Fruit fly (Drosophila melanogaster) whole organism, embryonic: ENCODE measurements around the gene Cp7Fa.

Source experiments
- Bteb2 ChIP-seq: fragments of 200-800 bp; sonication (Bioruptor generic); optimal IDR thresholded peaks from 2 replicates; lab custom pipeline; 2016; ENCODE audit warnings: missing biosample characterization, missing genetic modification characterization
- C15 ChIP-seq: fragments of 200-800 bp; sonication (Bioruptor generic); IDR thresholded peaks from 3 replicates; pipeline ENCODE4 v1.3.6; 2022; ENCODE audit warnings: missing biosample characterization, missing genetic modification characterization
- CG11085 ChIP-seq: fragments of 200-800 bp; sonication (Bioruptor generic); IDR thresholded peaks from 2 replicates; pipeline ENCODE4 v1.3.6; 2022; ENCODE audit warnings: missing biosample characterization, missing genetic modification characterization
- CG12769 ChIP-seq: fragments of 200-800 bp; sonication (Bioruptor generic); optimal IDR thresholded peaks from 2 replicates; lab custom pipeline; 2019; ENCODE audit warnings: missing biosample characterization, mild to moderate bottlenecking, missing genetic modification characterization, moderate library complexity
- CG13775 ChIP-seq: fragments of 200-800 bp; sonication (Bioruptor generic); optimal IDR thresholded peaks from 3 replicates; lab custom pipeline; 2017; ENCODE audit warnings: missing biosample characterization, mild to moderate bottlenecking, missing genetic modification characterization
- CG14860 ChIP-seq: fragments of 200-800 bp; sonication (Bioruptor generic); IDR thresholded peaks from 3 replicates; pipeline ENCODE4 v1.3.6; 2022; ENCODE audit warnings: missing biosample characterization, missing genetic modification characterization; ENCODE audit not compliant: partially characterized antibody
- CG16813 ChIP-seq: fragments of 200-800 bp; sonication (Bioruptor generic); IDR thresholded peaks from 3 replicates; pipeline ENCODE4 v1.3.6; 2022; ENCODE audit warnings: missing biosample characterization, missing genetic modification characterization; ENCODE audit not compliant: partially characterized antibody
- CG1792 ChIP-seq: fragments of 200-800 bp; sonication (Bioruptor generic); optimal IDR thresholded peaks from 2 replicates; lab custom pipeline; 2016; ENCODE audit warnings: missing biosample characterization, missing genetic modification characterization
- CG3065 ChIP-seq: fragments of 200-800 bp; sonication (Bioruptor generic); optimal IDR thresholded peaks from 2 replicates; lab custom pipeline; 2016; ENCODE audit warnings: missing biosample characterization, missing genetic modification characterization
- CG3847 ChIP-seq: fragments of 200-800 bp; sonication (Bioruptor generic); IDR thresholded peaks from 2 replicates; pipeline ENCODE4 v1.3.6; 2022; ENCODE audit warnings: missing biosample characterization, missing genetic modification characterization
- CG8924 ChIP-seq: fragments of 200-800 bp; optimal IDR thresholded peaks from 3 replicates; lab custom pipeline; 2019; ENCODE audit warnings: missing biosample characterization, mild to moderate bottlenecking, missing genetic modification characterization, moderate library complexity
- CG9797 ChIP-seq: fragments of 200-800 bp; sonication (Bioruptor generic); optimal IDR thresholded peaks from 3 replicates; lab custom pipeline; 2018; ENCODE audit warnings: missing biosample characterization, mild to moderate bottlenecking, missing genetic modification characterization
- Chrac-16 ChIP-seq: fragments of 200-800 bp; sonication (Bioruptor generic); optimal IDR thresholded peaks from 3 replicates; lab custom pipeline; 2016; ENCODE audit warnings: missing biosample characterization, missing genetic modification characterization
- CrebB ChIP-seq: fragments of 200-800 bp; sonication (Bioruptor generic); optimal IDR thresholded peaks from 3 replicates; lab custom pipeline; 2018; ENCODE audit warnings: missing biosample characterization, mild to moderate bottlenecking, missing genetic modification characterization
- ERR ChIP-seq: fragments of 200-800 bp; sonication (Bioruptor generic); optimal IDR thresholded peaks from 2 replicates; lab custom pipeline; 2016; ENCODE audit warnings: missing biosample characterization, missing genetic modification characterization
- Eip74EF ChIP-seq, 2 experiments: fragments of 200-800 bp in 1 of 2; fragments of >200 bp in 1 of 2; sonication (Bioruptor generic) in 1 of 2; optimal IDR thresholded peaks; 2 replicates each; lab custom pipeline; 2017 to 2019; ENCODE audit warnings: missing biosample characterization in 2 of 2, missing genetic modification characterization in 2 of 2, mild to moderate bottlenecking in 1 of 2, moderate library complexity in 1 of 2
- Fer1 ChIP-seq: fragments of 200-800 bp; sonication (Bioruptor generic); optimal IDR thresholded peaks from 2 replicates; lab custom pipeline; 2017; ENCODE audit warnings: missing biosample characterization, mild to moderate bottlenecking, missing genetic modification characterization
- Gug ChIP-seq: fragments of 200-800 bp; sonication (Bioruptor generic); IDR thresholded peaks from 4 replicates; pipeline ENCODE4 v1.3.6; 2022; ENCODE audit warnings: missing biosample characterization, missing genetic modification characterization
- HHEX ChIP-seq: fragments of 200-800 bp; sonication (Bioruptor generic); optimal IDR thresholded peaks from 3 replicates; lab custom pipeline; 2017; ENCODE audit warnings: missing biosample characterization, mild to moderate bottlenecking, missing genetic modification characterization, missing genetic modification reagents
- PHDP ChIP-seq: fragments of 200-800 bp; sonication (Bioruptor generic); optimal IDR thresholded peaks from 3 replicates; lab custom pipeline; 2018; ENCODE audit warnings: missing biosample characterization, mild to moderate bottlenecking, missing genetic modification characterization, moderate library complexity
- Rx ChIP-seq: fragments of 200-800 bp; sonication (Bioruptor generic); IDR thresholded peaks from 2 replicates; pipeline ENCODE4 v1.3.6; 2022; ENCODE audit warnings: missing biosample characterization, missing genetic modification characterization
- Sox102F ChIP-seq: fragments of 200-800 bp; sonication (Bioruptor generic); optimal IDR thresholded peaks from 2 replicates; lab custom pipeline; 2018; ENCODE audit warnings: missing biosample characterization, mild to moderate bottlenecking, missing genetic modification characterization, moderate library complexity
- Spps ChIP-seq: fragments of 200-800 bp; sonication (Bioruptor generic); optimal IDR thresholded peaks from 2 replicates; lab custom pipeline; 2018; ENCODE audit warnings: missing biosample characterization, mild to moderate bottlenecking, missing genetic modification characterization
- Sry-δ ChIP-seq: fragments of 200-800 bp; sonication (Bioruptor generic); optimal IDR thresholded peaks from 2 replicates; lab custom pipeline; 2016; ENCODE audit warnings: missing biosample characterization, missing genetic modification characterization
- Tbp ChIP-seq: fragments of >200 bp; optimal IDR thresholded peaks from 2 replicates; lab custom pipeline; 2018; ENCODE audit warnings: missing biosample characterization, missing genetic modification characterization
- YL-1 ChIP-seq: fragments of 200-800 bp; sonication (Bioruptor generic); optimal IDR thresholded peaks from 3 replicates; lab custom pipeline; 2017; ENCODE audit warnings: missing biosample characterization, mild to moderate bottlenecking, missing genetic modification characterization
- az2 ChIP-seq: fragments of 200-800 bp; sonication (Bioruptor generic); optimal IDR thresholded peaks from 3 replicates; lab custom pipeline; 2016; ENCODE audit warnings: missing biosample characterization, missing genetic modification characterization
- cg ChIP-seq: fragments of 200-800 bp; sonication (Bioruptor generic); optimal IDR thresholded peaks from 3 replicates; lab custom pipeline; 2019; ENCODE audit warnings: missing biosample characterization, mild to moderate bottlenecking, missing genetic modification characterization, moderate library complexity
- crp ChIP-seq, 2 experiments: fragments of 200-800 bp; sonication (Bioruptor generic); optimal IDR thresholded peaks; 2 replicates in 1 of 2; 3 replicates in 1 of 2; lab custom pipeline; 2017; ENCODE audit warnings: missing biosample characterization in 2 of 2, missing genetic modification characterization in 2 of 2, mild to moderate bottlenecking in 1 of 2, moderate library complexity in 1 of 2
- emc ChIP-seq: fragments of 200-800 bp; sonication (Bioruptor generic); optimal IDR thresholded peaks from 2 replicates; lab custom pipeline; 2016; ENCODE audit warnings: missing biosample characterization, missing genetic modification characterization
- en ChIP-seq: fragments of 200-800 bp; sonication (Bioruptor generic); optimal IDR thresholded peaks from 2 replicates; lab custom pipeline; 2016; ENCODE audit warnings: missing biosample characterization, missing genetic modification characterization
- eyg ChIP-seq: fragments of 200-800 bp; sonication (Bioruptor generic); optimal IDR thresholded peaks from 3 replicates; lab custom pipeline; 2016; ENCODE audit warnings: missing biosample characterization, missing genetic modification characterization
- gcm2 ChIP-seq: fragments of 200-800 bp; sonication (Bioruptor generic); optimal IDR thresholded peaks from 2 replicates; lab custom pipeline; 2016; ENCODE audit warnings: missing biosample characterization, missing genetic modification characterization
- ham ChIP-seq: fragments of 200-800 bp; sonication (Bioruptor generic); IDR thresholded peaks from 2 replicates; pipeline ENCODE4 v1.3.6; 2022; ENCODE audit warnings: missing biosample characterization, missing genetic modification characterization
- hb ChIP-seq: fragments of 200-800 bp; sonication (Bioruptor generic); IDR thresholded peaks from 3 replicates; pipeline ENCODE4 v1.3.6; 2022; ENCODE audit warnings: missing biosample characterization, missing genetic modification characterization; ENCODE audit not compliant: partially characterized antibody
- hth ChIP-seq: fragments of >200 bp; optimal IDR thresholded peaks from 2 replicates; lab custom pipeline; 2017; ENCODE audit warnings: inconsistent platforms
- lab ChIP-seq: fragments of 200-800 bp; sonication (Bioruptor generic); optimal IDR thresholded peaks from 3 replicates; lab custom pipeline; 2017; ENCODE audit warnings: missing biosample characterization, missing genetic modification characterization, mild to moderate bottlenecking, moderate library complexity, missing genetic modification reagents
- nmo ChIP-seq: fragments of 200-800 bp; sonication (Bioruptor generic); optimal IDR thresholded peaks from 2 replicates; lab custom pipeline; 2018; ENCODE audit warnings: missing biosample characterization, mild to moderate bottlenecking, missing genetic modification characterization, moderate library complexity
- oc ChIP-seq: fragments of 200-800 bp; sonication (Bioruptor generic); optimal IDR thresholded peaks from 2 replicates; lab custom pipeline; 2018; ENCODE audit warnings: missing biosample characterization, mild to moderate bottlenecking, missing genetic modification characterization, moderate library complexity
- org-1 ChIP-seq: fragments of 200-800 bp; sonication (Bioruptor generic); optimal IDR thresholded peaks from 2 replicates; lab custom pipeline; 2017; ENCODE audit warnings: missing biosample characterization, missing genetic modification characterization
- pb ChIP-seq: fragments of 200-800 bp; sonication (Bioruptor generic); optimal IDR thresholded peaks from 3 replicates; lab custom pipeline; 2016; ENCODE audit warnings: missing biosample characterization, missing genetic modification characterization
- pita ChIP-seq: fragments of 200-800 bp; sonication (Bioruptor generic); optimal IDR thresholded peaks from 2 replicates; lab custom pipeline; 2017; ENCODE audit warnings: missing biosample characterization, mild to moderate bottlenecking, missing genetic modification characterization
- ranshi ChIP-seq: fragments of 200-800 bp; sonication (Bioruptor generic); IDR thresholded peaks from 2 replicates; pipeline ENCODE4 v1.3.6; 2022; ENCODE audit warnings: missing biosample characterization, missing genetic modification characterization
- sc ChIP-seq, 3 experiments: fragments of >200 bp in 2 of 3; fragments of 200-800 bp in 1 of 3; sonication (Bioruptor generic) in 1 of 3; optimal IDR thresholded peaks; 2 replicates in 2 of 3; 3 replicates in 1 of 3; lab custom pipeline; 2017; ENCODE audit warnings: mild to moderate bottlenecking in 1 of 3, missing biosample characterization in 1 of 3, missing genetic modification characterization in 1 of 3, missing genetic modification reagents in 1 of 3
- slbo ChIP-seq: fragments of 200-800 bp; sonication (Bioruptor generic); IDR thresholded peaks from 2 replicates; pipeline ENCODE4 v1.3.6; 2022; ENCODE audit warnings: missing biosample characterization, missing genetic modification characterization
- sr ChIP-seq: fragments of 200-800 bp; sonication (Bioruptor generic); IDR thresholded peaks from 3 replicates; pipeline ENCODE4 v1.3.6; 2022; ENCODE audit warnings: missing biosample characterization, missing genetic modification characterization
- stc ChIP-seq: fragments of 200-800 bp; sonication (Bioruptor generic); IDR thresholded peaks from 2 replicates; pipeline ENCODE4 v1.3.6; 2022; ENCODE audit warnings: missing biosample characterization, missing genetic modification characterization
- tll ChIP-seq, 2 experiments: fragments of 200-800 bp in 1 of 2; fragments of >200 bp in 1 of 2; sonication (Bioruptor generic) in 1 of 2; optimal IDR thresholded peaks; 2 replicates each; lab custom pipeline; 2017 to 2019; ENCODE audit warnings: missing biosample characterization in 2 of 2, missing genetic modification characterization in 2 of 2, mild to moderate bottlenecking in 1 of 2, moderate library complexity in 1 of 2
- zfh2 ChIP-seq: fragments of 200-800 bp; sonication (Bioruptor generic); optimal IDR thresholded peaks from 2 replicates; lab custom pipeline; 2016; ENCODE audit warnings: missing biosample characterization, missing genetic modification characterization

Gene Cp7Fa

DNA sequence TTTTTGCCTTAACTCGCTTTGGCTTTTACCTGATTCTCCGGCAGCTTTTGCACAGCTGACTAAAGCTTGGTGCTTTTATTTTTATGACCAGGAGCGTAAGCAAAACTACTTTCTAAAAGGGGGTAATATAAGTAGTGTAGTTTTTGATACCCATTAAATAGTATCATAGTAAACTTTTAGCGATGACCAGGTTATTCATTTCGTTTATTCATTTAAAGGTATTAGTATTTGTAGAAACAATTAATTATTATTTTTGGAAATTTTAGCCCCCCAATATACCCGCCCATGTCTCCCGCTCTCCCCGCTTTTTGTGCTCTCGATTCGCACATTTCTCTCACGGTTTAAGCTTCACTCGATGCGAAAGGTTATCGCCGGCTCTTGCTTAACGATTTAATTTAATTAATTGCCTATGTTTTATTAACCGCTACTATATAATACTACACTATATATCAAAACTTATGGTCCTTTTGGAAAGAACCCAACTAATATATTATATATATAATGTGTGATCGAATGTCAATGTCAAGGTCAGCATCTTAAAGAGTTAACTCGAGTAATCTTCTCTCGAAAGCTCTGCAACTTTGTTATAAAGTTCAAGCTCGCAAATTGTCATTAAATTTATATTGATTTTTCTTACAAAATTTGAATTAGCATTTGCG, 6.2 kb upstream of the Cp7Fa start, which contains the start of gene Sptr (continued):
- TF ChIP-seq nmo = peak; percentile 83
- TF ChIP-seq CG14860 (GFP tag; lab: Robert Waterston, UW) = no peak
- peak; percentile 82 for TF ChIP-seq Bteb2 (GFP tag; lab: Kevin White, UChicago)
- peak; percentile 43 for TF ChIP-seq YL-1 (GFP tag; lab: Kevin White, UChicago)
- TF ChIP-seq Sry-δ (GFP tag; lab: Kevin White, UChicago) = peak; percentile 26
- peak; percentile 13 for TF ChIP-seq CG3065 (GFP tag; lab: Kevin White, UChicago)
- peak; percentile 60; the same call in 1 of the 2 replicates for TF ChIP-seq ham
- peak; percentile 93 for TF ChIP-seq stc (GFP tag; lab: Robert Waterston, UW)
- peak; percentile 72 for TF ChIP-seq Chrac-16
- TF ChIP-seq lab = peak; percentile 96
- peak; percentile 70 for TF ChIP-seq ERR (GFP tag; lab: Kevin White, UChicago)
- TF ChIP-seq CG11085 (GFP tag; lab: Robert Waterston, UW) = peak; percentile 83
- peak; percentile 82 for TF ChIP-seq Rx
- TF ChIP-seq org-1 (GFP tag; lab: Kevin White, UChicago) = peak; percentile 82
- TF ChIP-seq CG1792 (GFP tag; lab: Kevin White, UChicago) = peak; percentile 58
- TF ChIP-seq slbo (GFP tag; lab: Robert Waterston, UW) = peak; percentile 94
- TF ChIP-seq sr (GFP tag; lab: Robert Waterston, UW) = peak; percentile 44; the same call in 1 of the 3 replicates
- no peak for TF ChIP-seq Tbp (GFP tag; lab: Kevin White, UChicago)
- peak; percentile 73 for TF ChIP-seq az2
- TF ChIP-seq CG13775 = peak; percentile 80
- peak; percentile 64 for TF ChIP-seq oc
- TF ChIP-seq hth (lab: Kevin White, UChicago) = no peak
- TF ChIP-seq pita (GFP tag; lab: Kevin White, UChicago) = no peak
- peak; percentile 90 for TF ChIP-seq HHEX (GFP tag; lab: Kevin White, UChicago)
- TF ChIP-seq Spps (tag; lab: Kevin White, UChicago) = peak; percentile 3
- TF ChIP-seq CG12769 = peak; percentile 89
- TF ChIP-seq PHDP = peak; percentile 93
- no peak for TF ChIP-seq CG16813 (GFP tag; lab: Robert Waterston, UW)
- TF ChIP-seq crp (GFP tag; optimal IDR thresholded peaks at IDR 0.05; lab: Kevin White, UChicago) = peak in 1 of 2 experiments; percentile 69
- TF ChIP-seq CG8924 (tag; lab: Kevin White, UChicago) = peak; percentile 90
- TF ChIP-seq CrebB (tag; lab: Kevin White, UChicago) = peak; percentile 88
- peak in 1 of 2 experiments; percentile 82 for TF ChIP-seq Eip74EF (GFP tag; optimal IDR thresholded peaks at IDR 0.05; lab: Kevin White, UChicago)
- TF ChIP-seq Gug (GFP tag; lab: Robert Waterston, UW) = peak; percentile 76; the same call in 3 of the 4 replicates
- no peak for TF ChIP-seq tll (GFP tag; optimal IDR thresholded peaks at IDR 0.05; lab: Kevin White, UChicago)
- peak; percentile 84 for TF ChIP-seq zfh2 (GFP tag; lab: Kevin White, UChicago)
- TF ChIP-seq Fer1 (GFP tag; lab: Kevin White, UChicago) = peak; percentile 95
- no peak for TF ChIP-seq cg
- no peak for TF ChIP-seq hb
- TF ChIP-seq eyg = peak; percentile 67
- peak; percentile 86 for TF ChIP-seq Sox102F
- TF ChIP-seq CG9797 (GFP tag; lab: Kevin White, UChicago) = no peak
- peak; percentile 25 for TF ChIP-seq pb (GFP tag; lab: Kevin White, UChicago)
- TF ChIP-seq en (GFP tag; lab: Kevin White, UChicago) = peak; percentile 22
- TF ChIP-seq CG3847 (GFP tag; lab: Robert Waterston, UW) = peak; percentile 92
- TF ChIP-seq gcm2 (GFP tag; lab: Kevin White, UChicago) = no peak
- TF ChIP-seq emc = peak; percentile 61
- no peak for TF ChIP-seq sc (optimal IDR thresholded peaks at IDR 0.05; lab: Kevin White, UChicago)
- TF ChIP-seq sc (GFP tag; optimal IDR thresholded peaks at IDR 0.05; lab: Kevin White, UChicago) = peak; percentile 28
- TF ChIP-seq ranshi (GFP tag; lab: Robert Waterston, UW) = peak; percentile 89
- peak; percentile 79; the same call in 2 of the 3 replicates for TF ChIP-seq C15 (GFP tag; lab: Robert Waterston, UW)
